Worm (Caenorhabditis elegans) whole organism, midembryonic: ENCODE results near the gene Y50E8A.22.

Experiments
- flt-1 ChIP-seq: fragments of 200-800 bp; sonication (Bioruptor generic); IDR thresholded peaks from 2 replicates; pipeline ENCODE4 v1.3.6; 2022; ENCODE audit warnings: missing genetic modification characterization, missing compliant biosample characterization
- ref-1 ChIP-seq: fragments of 200-800 bp; sonication (Bioruptor generic); conservative IDR thresholded peaks from 2 replicates; pipeline ENCODE4 v1.3.6; 2022; ENCODE audit warnings: missing genetic modification reagents, missing genetic modification characterization, missing compliant biosample characterization
- tab-1 ChIP-seq: fragments of 200-800 bp; sonication (Bioruptor generic); IDR thresholded peaks from 2 replicates; pipeline ENCODE4 v1.3.6; 2022; ENCODE audit warnings: missing genetic modification characterization, missing compliant biosample characterization
- ztf-23 ChIP-seq: fragments of 200-800 bp; sonication (Bioruptor generic); IDR thresholded peaks from 2 replicates; pipeline ENCODE4 v1.3.6; 2022; ENCODE audit warnings: missing genetic modification reagents, missing genetic modification characterization, missing compliant biosample characterization

ce11 chrV:14712316-14712715 is 36.6 kb downstream of the Y50E8A.22 start, which contains the start of gene R08A2.5:
- no peak for TF ChIP-seq tab-1 (GFP tag; lab: Robert Waterston, UW)
- TF ChIP-seq ztf-23: no peak
- no peak for TF ChIP-seq flt-1
- no peak for TF ChIP-seq ref-1 (GFP tag; lab: Robert Waterston, UW)
